Worm (Caenorhabditis elegans): ENCODE measurements around the gene Y54G11A.17.

ce11 chrII:14393766-14394165, 44.6 kb upstream of the Y54G11A.17 start:
- TF ChIP-seq flt-1 (GFP tag; IDR thresholded peaks at IDR 0.05) (no peak), ref-1 (GFP tag; conservative IDR thresholded peaks at IDR 0.05) (no peak), med-1 (GFP tag; optimal IDR thresholded peaks at IDR 0.05; ENCODE audit: insufficient read depth) (no peak)
